Worm (Caenorhabditis elegans) whole organism, mixed stage, embryonic: ENCODE measurements around the gene K07F5.8.
"Not testable (repeated sequence)": the region's sequence is repeated elsewhere in the genome, so short reads cannot be mapped to it uniquely, and the experiment has no call there.

Source experiments
- M03D4.4 ChIP-seq: sonication (generic microtip); optimal IDR thresholded peaks from 2 replicates; lab custom pipeline; 2017; ENCODE audit warnings: mild to moderate bottlenecking, missing genetic modification characterization, missing compliant biosample characterization
- bed-3 ChIP-seq: fragments of 200-800 bp; sonication (Bioruptor generic); optimal IDR thresholded peaks from 3 replicates; lab custom pipeline; 2018; ENCODE audit warnings: mild to moderate bottlenecking, missing genetic modification characterization, moderate library complexity, missing compliant biosample characterization
- blmp-1 ChIP-seq: fragments of 150-350 bp; optimal IDR thresholded peaks from 2 replicates; lab custom pipeline; 2014; ENCODE audit warnings: missing biosample characterization, missing genetic modification characterization
- ceh-43 ChIP-seq: fragments of 200-800 bp; sonication (Bioruptor generic); optimal IDR thresholded peaks from 2 replicates; lab custom pipeline; 2018; ENCODE audit warnings: mild to moderate bottlenecking, missing genetic modification characterization, moderate library complexity, missing compliant biosample characterization
- ces-1 ChIP-seq: fragments of 150-350 bp; optimal IDR thresholded peaks from 2 replicates; lab custom pipeline; 2014; ENCODE audit warnings: missing biosample characterization, missing genetic modification reagents, missing genetic modification characterization
- cnd-1 ChIP-seq: fragments of 200-800 bp; sonication (Bioruptor generic); optimal IDR thresholded peaks from 2 replicates; lab custom pipeline; 2018; ENCODE audit warnings: mild to moderate bottlenecking, missing genetic modification characterization, missing compliant biosample characterization
- drap-1 ChIP-seq: fragments of 200-800 bp; sonication (Bioruptor generic); optimal IDR thresholded peaks from 3 replicates; lab custom pipeline; 2018; ENCODE audit warnings: mild to moderate bottlenecking, missing genetic modification characterization, missing compliant biosample characterization
- elt-3 ChIP-seq: fragments of 150-350 bp; optimal IDR thresholded peaks from 2 replicates; lab custom pipeline; 2014; ENCODE audit warnings: missing biosample characterization, missing genetic modification characterization
- flh-1 ChIP-seq: fragments of 200-800 bp; sonication (Bioruptor generic); optimal IDR thresholded peaks from 2 replicates; lab custom pipeline; 2018; ENCODE audit warnings: mild to moderate bottlenecking, missing genetic modification characterization, moderate library complexity, missing compliant biosample characterization
- ham-2 ChIP-seq: fragments of 200-800 bp; sonication (Bioruptor generic); optimal IDR thresholded peaks from 2 replicates; lab custom pipeline; 2018; ENCODE audit warnings: mild to moderate bottlenecking, missing genetic modification characterization, missing compliant biosample characterization
- hlh-1 ChIP-seq: fragments of 150-350 bp; optimal IDR thresholded peaks from 2 replicates; lab custom pipeline; 2014; ENCODE audit warnings: missing biosample characterization, missing genetic modification reagents, missing genetic modification characterization
- lin-13 ChIP-seq: fragments of 150-350 bp; optimal IDR thresholded peaks from 2 replicates; lab custom pipeline; 2014; ENCODE audit warnings: missing biosample characterization, missing genetic modification characterization
- lin-32 ChIP-seq: fragments of 200-800 bp; sonication (Bioruptor generic); optimal IDR thresholded peaks from 2 replicates; lab custom pipeline; 2018; ENCODE audit warnings: mild to moderate bottlenecking, missing genetic modification characterization, missing compliant biosample characterization
- mab-5 ChIP-seq: fragments of 150-350 bp; optimal IDR thresholded peaks from 2 replicates; lab custom pipeline; 2014; ENCODE audit warnings: missing biosample characterization, missing genetic modification characterization
- mep-1 ChIP-seq: fragments of 150-350 bp; optimal IDR thresholded peaks from 2 replicates; lab custom pipeline; 2017; ENCODE audit warnings: missing biosample characterization, missing genetic modification reagents, missing genetic modification characterization, inconsistent platforms
- mls-2 ChIP-seq: sonication (generic microtip); optimal IDR thresholded peaks from 2 replicates; lab custom pipeline; 2016; ENCODE audit warnings: mild to moderate bottlenecking, missing genetic modification characterization, moderate library complexity, missing compliant biosample characterization
- nhr-12 ChIP-seq: fragments of 150-350 bp; optimal IDR thresholded peaks from 2 replicates; lab custom pipeline; 2014; ENCODE audit warnings: missing biosample characterization, missing genetic modification characterization
- nhr-237 ChIP-seq: fragments of 150-350 bp; optimal IDR thresholded peaks from 2 replicates; lab custom pipeline; 2014; ENCODE audit warnings: missing biosample characterization, missing genetic modification characterization
- nhr-28 ChIP-seq: fragments of 150-350 bp; optimal IDR thresholded peaks from 2 replicates; lab custom pipeline; 2014; ENCODE audit warnings: missing biosample characterization, missing genetic modification characterization
- nhr-76 ChIP-seq: sonication (generic microtip); optimal IDR thresholded peaks from 2 replicates; lab custom pipeline; 2017; ENCODE audit warnings: missing biosample characterization, missing genetic modification characterization
- pha-4 ChIP-seq: fragments of 150-350 bp; optimal IDR thresholded peaks from 2 replicates; lab custom pipeline; 2018; ENCODE audit warnings: missing biosample characterization, missing genetic modification reagents, missing genetic modification characterization
- sem-2 ChIP-seq: fragments of 200-800 bp; sonication (Bioruptor generic); optimal IDR thresholded peaks from 2 replicates; lab custom pipeline; 2018; ENCODE audit warnings: mild to moderate bottlenecking, missing genetic modification characterization, missing compliant biosample characterization
- snpc-4 ChIP-seq: fragments of 150-350 bp; optimal IDR thresholded peaks from 2 replicates; lab custom pipeline; 2014; ENCODE audit warnings: missing biosample characterization, missing genetic modification characterization
- sptf-1 ChIP-seq: sonication (generic microtip); optimal IDR thresholded peaks from 2 replicates; lab custom pipeline; 2017; ENCODE audit warnings: mild to moderate bottlenecking, missing genetic modification characterization, moderate library complexity, missing compliant biosample characterization
- unc-120 ChIP-seq: sonication (generic microtip); optimal IDR thresholded peaks from 2 replicates; lab custom pipeline; 2017; ENCODE audit warnings: missing genetic modification characterization, missing compliant biosample characterization; ENCODE audit not compliant: poor library complexity, severe bottlenecking
- unc-39 ChIP-seq: fragments of 150-350 bp; optimal IDR thresholded peaks from 2 replicates; lab custom pipeline; 2014; ENCODE audit warnings: missing biosample characterization, missing genetic modification characterization
- unc-62 ChIP-seq: fragments of 150-350 bp; optimal IDR thresholded peaks from 2 replicates; lab custom pipeline; 2014; ENCODE audit warnings: missing biosample characterization, missing genetic modification reagents, missing genetic modification characterization
- zip-8 ChIP-seq: fragments of 150-350 bp; optimal IDR thresholded peaks from 2 replicates; lab custom pipeline; 2014; ENCODE audit warnings: missing biosample characterization, missing genetic modification characterization
- ztf-11 ChIP-seq: fragments of 150-350 bp; optimal IDR thresholded peaks from 2 replicates; lab custom pipeline; 2014; ENCODE audit warnings: missing biosample characterization, missing genetic modification characterization

Gene K07F5.8

DNA sequence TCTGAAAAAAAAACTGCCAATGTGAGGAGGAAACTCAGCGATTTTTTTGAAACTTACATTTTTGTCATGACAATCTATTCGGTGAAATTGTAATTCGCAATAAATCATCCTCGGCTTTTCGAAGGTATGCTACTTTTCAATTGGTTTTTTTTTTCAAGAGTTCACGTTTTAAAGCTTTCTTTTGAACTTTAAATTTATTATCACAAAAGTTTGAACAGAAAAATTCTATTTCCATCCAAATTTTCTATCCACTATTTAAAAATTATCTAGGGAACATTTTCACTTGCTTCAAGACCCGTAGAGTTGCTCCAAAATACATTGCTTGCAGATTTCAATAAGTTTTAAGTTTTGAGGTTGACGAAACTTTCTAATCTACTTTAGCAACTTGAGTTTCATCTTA is 3.0 kb downstream of the K07F5.8 start, which contains the start of gene K07F5.6:
TSS of gene K07F5.6 (minus strand) at position 101 of the 400 bp plus-strand sequence.
- TF ChIP-seq bed-3: no peak
- TF ChIP-seq unc-39: no peak
- TF ChIP-seq lin-32: no peak
- no peak for TF ChIP-seq unc-120 (tag; lab: Kevin White, UChicago)
- no peak for TF ChIP-seq pha-4 (tag; lab: Kevin White, UChicago)
- TF ChIP-seq ztf-11: no peak
- TF ChIP-seq ham-2 (GFP tag; lab: Kevin White, UChicago): no peak
- TF ChIP-seq zip-8 (tag; lab: Kevin White, UChicago): no peak
- no peak for TF ChIP-seq nhr-12
- no peak for TF ChIP-seq sptf-1 (tag; lab: Kevin White, UChicago)
- TF ChIP-seq lin-13 (tag; lab: Kevin White, UChicago): no peak
- no peak for TF ChIP-seq mab-5 (tag; lab: Kevin White, UChicago)
- no peak for TF ChIP-seq elt-3 (tag; lab: Kevin White, UChicago)
- no peak for TF ChIP-seq blmp-1 (tag; lab: Kevin White, UChicago)
- TF ChIP-seq flh-1 (GFP tag; lab: Kevin White, UChicago): no peak
- no peak for TF ChIP-seq ces-1 (GFP tag; lab: Kevin White, UChicago)
- TF ChIP-seq nhr-76 (tag; lab: Kevin White, UChicago): no peak
- no peak for TF ChIP-seq sem-2

DNA sequence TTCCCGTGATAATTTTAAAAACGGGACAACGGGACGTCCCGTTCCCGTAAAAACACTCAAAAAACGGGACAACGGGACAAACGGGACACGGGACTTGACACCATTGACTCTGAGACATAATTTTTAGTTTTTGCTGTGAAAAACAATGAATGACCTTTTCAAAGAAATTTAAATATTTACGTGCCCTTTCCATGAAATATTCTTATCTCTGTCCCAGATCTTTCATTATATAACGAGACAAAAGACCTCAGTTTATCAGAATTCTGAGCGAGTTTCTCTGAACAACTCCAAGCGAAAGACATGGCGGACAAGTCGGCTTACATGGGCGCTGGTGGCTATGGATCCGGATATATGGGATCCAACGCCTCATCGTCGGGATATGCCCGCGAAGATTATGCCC is 5.8 kb downstream of the K07F5.8 start, which contains the start of gene nspd-2:
TSS of gene nspd-2 (plus strand) at position 301 of the 400 bp plus-strand sequence.
- TF ChIP-seq cnd-1 (tag; lab: Kevin White, UChicago) (no peak), sem-2 (no peak), nhr-237 (no peak), flh-1 (GFP tag; lab: Kevin White, UChicago) (no peak), ceh-43 (no peak), mls-2 (tag; lab: Kevin White, UChicago) (no peak), pha-4 (tag; lab: Kevin White, UChicago) (no peak), bed-3 (no peak)

DNA sequence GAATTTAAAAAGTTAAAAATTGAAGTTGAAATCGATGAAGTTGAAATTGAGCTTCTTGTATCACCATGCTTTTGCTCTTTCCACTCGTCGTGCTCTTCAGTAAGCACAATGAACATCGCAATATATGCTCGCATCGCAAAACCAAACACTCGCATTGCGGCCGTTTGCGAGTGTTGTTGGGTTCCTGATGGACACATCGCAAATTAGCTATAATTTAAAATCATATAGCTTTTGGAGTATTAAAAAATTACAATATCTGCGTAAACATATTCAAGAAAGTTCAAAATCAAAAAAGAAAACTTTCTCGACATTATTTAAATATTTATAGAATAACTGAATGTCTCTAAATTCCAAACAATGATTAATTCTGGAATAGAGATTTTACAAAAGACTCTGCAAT is 7.5 kb downstream of the K07F5.8 start, which contains the start of gene K07F5.17:
TSS of gene K07F5.17 (plus strand) at position 301 of the 400 bp plus-strand sequence.
- no peak for TF ChIP-seq hlh-1 (tag; lab: Kevin White, UChicago)
- no peak for TF ChIP-seq ces-1 (GFP tag; lab: Kevin White, UChicago)
- TF ChIP-seq nhr-237: no peak
- TF ChIP-seq ztf-11: no peak
- TF ChIP-seq ceh-43: no peak
- no peak for TF ChIP-seq snpc-4

DNA sequence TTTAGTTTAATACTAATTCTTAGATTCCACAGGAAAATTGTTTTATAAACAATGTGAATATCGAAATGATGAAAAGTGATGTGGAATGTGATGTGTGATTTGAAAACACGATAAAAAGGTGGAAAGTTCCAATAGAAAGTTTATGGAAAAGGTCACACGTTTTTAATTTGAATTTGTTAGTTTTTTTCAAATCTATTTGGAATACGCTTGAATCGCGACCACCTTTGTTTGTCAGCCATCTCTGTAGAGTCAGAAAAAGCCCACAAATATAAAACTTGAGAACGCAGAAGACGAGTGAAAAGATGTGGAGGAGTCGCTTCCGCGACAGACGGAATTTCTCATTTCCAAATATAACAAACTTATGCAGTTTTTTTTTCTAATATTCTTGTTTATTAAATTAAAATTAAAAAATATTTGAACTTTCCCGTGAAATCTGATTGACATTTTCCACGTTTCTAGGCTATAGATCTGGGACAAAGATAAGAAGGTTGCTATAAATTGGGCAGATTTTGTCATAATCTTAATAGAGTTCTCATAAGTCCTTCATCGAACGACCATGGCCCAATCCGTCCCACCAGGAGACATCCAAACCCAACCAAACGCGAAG is 8.4 kb downstream of the K07F5.8 start, which contains the start of the genes kin-24 and msp-56:
TSS of gene kin-24 (minus strand) at position 101 of the 607 bp plus-strand sequence.
TSS of gene msp-56 (plus strand) at position 557 of the 607 bp plus-strand sequence.
- TF ChIP-seq mls-2 (tag; lab: Kevin White, UChicago): no peak
- TF ChIP-seq ces-1 (GFP tag; lab: Kevin White, UChicago): no peak
- TF ChIP-seq sem-2: no peak
- no peak for TF ChIP-seq bed-3
- TF ChIP-seq mep-1 (tag; lab: Kevin White, UChicago): no peak
- TF ChIP-seq ztf-11: no peak
- TF ChIP-seq M03D4.4: no peak
- no peak for TF ChIP-seq zip-8 (tag; lab: Kevin White, UChicago)
- TF ChIP-seq drap-1 (GFP tag; lab: Kevin White, UChicago): no peak
- TF ChIP-seq nhr-28 (tag; lab: Kevin White, UChicago): no peak

DNA sequence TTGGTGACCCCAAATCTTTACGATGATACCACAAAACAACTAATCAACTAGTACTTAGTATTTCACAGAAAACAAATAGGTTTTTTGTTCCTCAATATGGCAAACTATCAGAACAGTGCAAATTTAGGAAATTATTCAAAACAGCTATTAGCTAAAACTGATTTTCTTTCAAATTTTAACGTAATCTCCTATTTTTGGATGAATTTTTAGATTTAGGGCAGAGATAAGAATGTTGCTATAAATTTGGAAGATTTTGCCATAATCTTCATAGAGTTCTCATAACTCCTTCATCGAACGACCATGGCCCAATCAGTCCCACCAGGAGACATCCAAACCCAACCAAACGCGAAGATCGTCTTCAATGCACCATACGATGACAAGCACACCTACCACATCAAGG is 12.2 kb downstream of the K07F5.8 start, which contains the start of gene msp-10:
TSS of gene msp-10 (plus strand) at position 301 of the 400 bp plus-strand sequence.
- not testable (repeated sequence) for TF ChIP-seq ceh-43, ztf-11, nhr-12
- TF ChIP-seq, all 35 proteins: peak for 0; not testable (repeated sequence) for 35

DNA sequence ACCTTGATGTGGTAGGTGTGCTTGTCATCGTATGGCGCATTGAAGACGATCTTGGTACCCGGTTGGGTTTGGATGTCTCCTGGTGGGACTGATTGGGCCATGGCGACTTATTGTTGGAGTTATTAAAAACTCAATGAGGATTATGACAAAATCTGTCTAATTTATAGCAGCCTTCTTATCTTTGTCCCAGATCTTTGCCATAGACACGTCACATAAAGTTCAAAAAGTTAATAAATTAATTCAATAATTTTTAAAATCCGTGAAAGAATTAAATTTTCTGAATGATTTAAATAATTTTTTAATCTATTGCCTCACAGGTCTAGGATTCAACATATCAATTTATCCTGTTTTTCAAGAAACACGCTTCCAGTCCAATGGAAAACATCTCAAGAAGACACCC is 13.2 kb downstream of the K07F5.8 start, which contains the start of gene msp-81:
TSS of gene msp-81 (minus strand) at position 101 of the 400 bp plus-strand sequence.
- TF ChIP-seq cnd-1 (tag; lab: Kevin White, UChicago) (no peak), nhr-76 (tag; lab: Kevin White, UChicago) (no peak), lin-13 (tag; lab: Kevin White, UChicago) (no peak), unc-62 (GFP tag; lab: Kevin White, UChicago) (no peak), sptf-1 (tag; lab: Kevin White, UChicago) (no peak), mep-1 (tag; lab: Kevin White, UChicago) (no peak), nhr-237 (no peak), unc-120 (tag; lab: Kevin White, UChicago) (no peak), sem-2 (no peak), nhr-28 (tag; lab: Kevin White, UChicago) (no peak), drap-1 (GFP tag; lab: Kevin White, UChicago) (no peak), nhr-12 (no peak), ces-1 (GFP tag; lab: Kevin White, UChicago) (no peak), ztf-11 (no peak), mab-5 (tag; lab: Kevin White, UChicago) (no peak), elt-3 (tag; lab: Kevin White, UChicago) (no peak), ceh-43 (no peak), ham-2 (GFP tag; lab: Kevin White, UChicago) (no peak), hlh-1 (tag; lab: Kevin White, UChicago) (no peak)
